Worm (Caenorhabditis elegans) whole organism, young adult: ENCODE results near the gene gst-6.

Experiments
- C17E4.6 ChIP-seq: fragments of 200-800 bp; sonication (Bioruptor generic); IDR thresholded peaks from 2 replicates; pipeline ENCODE4 v1.3.6; 2022; ENCODE audit warnings: missing genetic modification reagents, missing genetic modification characterization, missing compliant biosample characterization
- F52B5.7 ChIP-seq: sonication (generic microtip); optimal IDR thresholded peaks from 2 replicates; lab custom pipeline; 2016; ENCODE audit warnings: mild to moderate bottlenecking, missing genetic modification characterization, missing compliant biosample characterization
- Y53F4B.3 ChIP-seq: fragments of 200-800 bp; sonication (Bioruptor generic); IDR thresholded peaks from 2 replicates; pipeline ENCODE4 v1.3.6; 2022; ENCODE audit warnings: missing genetic modification reagents, missing genetic modification characterization, missing compliant biosample characterization
- ama-1 ChIP-seq, 3 experiments: fragments of 150-350 bp in 1 of 3; sonication (generic microtip) in 2 of 3; optimal IDR thresholded peaks; 2 replicates each; lab custom pipeline; 2014 to 2018; ENCODE audit warnings: missing biosample characterization in 2 of 3, missing genetic modification characterization in 2 of 3, missing genetic modification reagents in 2 of 3
- unc-130 ChIP-seq: sonication (generic microtip); optimal IDR thresholded peaks from 2 replicates; lab custom pipeline; 2016; ENCODE audit warnings: missing genetic modification reagents, missing genetic modification characterization, missing compliant biosample characterization

DNA sequence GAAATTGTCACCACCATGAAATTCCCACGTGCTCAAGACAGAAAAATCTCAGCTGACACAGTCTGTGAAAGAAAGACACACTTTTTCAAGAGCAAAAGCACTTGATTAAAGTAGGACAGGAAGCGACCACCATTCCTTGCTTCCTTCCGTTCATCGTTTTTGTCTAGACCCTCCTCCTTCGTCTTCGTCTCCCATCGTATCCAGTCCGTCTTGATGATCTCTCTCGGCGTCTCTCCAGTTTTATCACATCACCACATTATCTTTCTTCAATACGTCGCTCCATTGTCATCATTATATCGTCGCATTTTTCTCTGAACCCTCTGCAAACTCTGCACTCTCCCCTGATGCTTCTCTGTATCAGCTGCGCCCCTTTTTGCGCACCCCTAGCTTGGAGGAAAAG, 28.5 kb downstream of the gst-6 start:
- no peak for TF ChIP-seq F52B5.7 (tag; lab: Kevin White, UChicago)
- TF ChIP-seq unc-130: no peak
- TF ChIP-seq Y53F4B.3: no peak
- TF ChIP-seq ama-1 (optimal IDR thresholded peaks at IDR 0.05; lab: Kevin White, UChicago): no peak
- no peak for TF ChIP-seq ama-1 (GFP tag; optimal IDR thresholded peaks at IDR 0.05; lab: Kevin White, UChicago)
- TF ChIP-seq C17E4.6 (GFP tag; lab: Robert Waterston, UW): no peak
